Worm (Caenorhabditis elegans) whole organism, L2 larva: ENCODE measurements around the gene bus-17.

Experiments
- alr-1 ChIP-seq: fragments of 150-350 bp; optimal IDR thresholded peaks from 2 replicates; lab custom pipeline; 2014; ENCODE audit warnings: missing biosample characterization, missing genetic modification characterization
- ama-1 ChIP-seq: fragments of 150-350 bp; optimal IDR thresholded peaks from 2 replicates; lab custom pipeline; 2018; ENCODE audit warnings: inconsistent platforms
- blmp-1 ChIP-seq: sonication (generic microtip); optimal IDR thresholded peaks from 2 replicates; lab custom pipeline; 2017; ENCODE audit warnings: missing genetic modification characterization, mild to moderate bottlenecking, missing compliant biosample characterization, antibody characterized with exemption, moderate library complexity; ENCODE audit not compliant: insufficient read depth
- ceh-82 ChIP-seq: fragments of 150-350 bp; optimal IDR thresholded peaks from 2 replicates; lab custom pipeline; 2014; ENCODE audit warnings: missing biosample characterization, missing genetic modification characterization
- dmd-4 ChIP-seq: sonication (generic microtip); optimal IDR thresholded peaks from 2 replicates; lab custom pipeline; 2017; ENCODE audit warnings: missing biosample characterization, missing genetic modification characterization
- lin-13 ChIP-seq: fragments of 150-350 bp; optimal IDR thresholded peaks from 2 replicates; lab custom pipeline; 2014; ENCODE audit warnings: missing biosample characterization, missing genetic modification reagents, missing genetic modification characterization
- lin-39 ChIP-seq: fragments of 150-350 bp; optimal IDR thresholded peaks from 2 replicates; lab custom pipeline; 2014; ENCODE audit warnings: missing biosample characterization, missing genetic modification reagents, missing genetic modification characterization
- mdl-1 ChIP-seq, 2 experiments: fragments of 150-350 bp in 1 of 2; sonication (generic microtip) in 1 of 2; optimal IDR thresholded peaks; 2 replicates each; lab custom pipeline; 2017; ENCODE audit warnings: missing biosample characterization in 2 of 2, missing genetic modification characterization in 2 of 2
- nhr-12 ChIP-seq: fragments of 150-350 bp; optimal IDR thresholded peaks from 2 replicates; lab custom pipeline; 2014; ENCODE audit warnings: missing biosample characterization, missing genetic modification characterization
- nhr-6 ChIP-seq: fragments of 150-350 bp; optimal IDR thresholded peaks from 2 replicates; lab custom pipeline; 2014; ENCODE audit warnings: missing biosample characterization, missing genetic modification characterization
- snpc-4 ChIP-seq: fragments of 150-350 bp; optimal IDR thresholded peaks from 2 replicates; lab custom pipeline; 2014; ENCODE audit warnings: missing biosample characterization, missing genetic modification characterization
- unc-62 ChIP-seq: fragments of 150-350 bp; optimal IDR thresholded peaks from 2 replicates; lab custom pipeline; 2014; ENCODE audit warnings: missing biosample characterization, missing genetic modification reagents, missing genetic modification characterization

ce11 chrX:15794977-15795376 lies 28.8 kb upstream of the bus-17 start, which contains the start of gene Y7A5A.10:
- no peak for TF ChIP-seq lin-13
- TF ChIP-seq unc-62 (GFP tag; lab: Kevin White, UChicago) = no peak
- TF ChIP-seq nhr-12 (tag; lab: Kevin White, UChicago) = no peak
- TF ChIP-seq alr-1 (tag; lab: Kevin White, UChicago) = no peak
- no peak for TF ChIP-seq snpc-4 (tag; lab: Kevin White, UChicago)
- TF ChIP-seq blmp-1 (tag; lab: Kevin White, UChicago) = no peak
- no peak for TF ChIP-seq ama-1
- TF ChIP-seq ceh-82 (tag; lab: Kevin White, UChicago) = no peak
- TF ChIP-seq lin-39 (tag; lab: Kevin White, UChicago) = no peak
- no peak for TF ChIP-seq dmd-4 (tag; lab: Kevin White, UChicago)
- no peak for TF ChIP-seq nhr-6 (tag; lab: Kevin White, UChicago)
- no peak for TF ChIP-seq mdl-1 (tag; optimal IDR thresholded peaks at IDR 0.05; lab: Kevin White, UChicago)
